Fruit fly (Drosophila melanogaster): Measurements from ENCODE around the gene crim.

The crim gene

DNA sequence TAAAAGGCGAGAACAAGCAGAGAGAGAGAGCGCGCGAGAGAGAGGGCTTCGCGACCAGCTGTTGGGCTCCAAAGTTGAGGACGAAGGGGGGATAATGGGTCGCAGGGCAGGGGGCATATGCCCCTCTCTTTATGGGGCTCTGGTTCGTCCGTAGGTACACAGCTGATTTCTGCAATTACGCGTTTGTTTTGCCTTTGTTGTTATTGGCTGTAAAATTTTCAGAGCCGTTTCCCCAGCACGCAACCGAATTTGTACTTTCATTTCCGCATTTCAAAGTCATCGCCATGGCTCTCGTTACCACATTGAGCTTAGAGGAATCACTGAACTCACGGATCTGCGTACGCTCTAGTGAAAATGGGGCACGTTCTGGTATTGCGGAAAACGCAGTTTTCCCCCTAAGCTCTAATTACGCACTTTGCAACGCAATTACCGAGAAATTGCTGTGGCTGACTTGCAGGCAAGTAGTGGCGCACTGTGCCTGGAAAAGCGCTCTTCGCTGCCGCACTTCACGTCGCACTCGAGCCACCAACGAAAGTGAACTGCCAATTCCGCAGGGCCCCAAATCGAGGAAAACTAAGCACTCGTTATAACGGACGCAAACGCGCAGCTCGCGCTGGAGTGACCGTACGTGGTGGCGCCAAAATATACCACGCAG lies 3.1 kb downstream of the crim start, which contains the start of gene CG11658 (continued):
- TF ChIP-seq slou (GFP tag; optimal IDR thresholded peaks at IDR 0.05) (no peak), bsh (GFP tag; optimal IDR thresholded peaks at IDR 0.05) (peak in 1 of 2 experiments; percentile 62), Fer3 (tag; optimal IDR thresholded peaks at IDR 0.05) (no peak), Dp (GFP tag; optimal IDR thresholded peaks at IDR 0.05) (peak; percentile 84), zfh1 (GFP tag; IDR thresholded peaks at IDR 0.05) (peak; percentile 37; the same call in 1 of the 3 replicates), Drgx (GFP tag; IDR thresholded peaks at IDR 0.05) (peak; percentile 38; the same call in 1 of the 2 replicates), Mad (GFP tag; optimal IDR thresholded peaks at IDR 0.05) (no peak), da (GFP tag; optimal IDR thresholded peaks at IDR 0.05) (no peak), bab2 (GFP tag; optimal IDR thresholded peaks at IDR 0.05) (no peak), repo (GFP tag; optimal IDR thresholded peaks at IDR 0.05) (no peak), Sox100B (GFP tag; optimal IDR thresholded peaks at IDR 0.05) (no peak), klu (GFP tag; IDR thresholded peaks at IDR 0.05) (no peak), Poxn (GFP tag; IDR thresholded peaks at IDR 0.05) (no peak), CG33213 (GFP tag; optimal IDR thresholded peaks at IDR 0.05) (no peak), CG7786 (GFP tag; optimal IDR thresholded peaks at IDR 0.05) (no peak), trh (GFP tag; optimal IDR thresholded peaks at IDR 0.05) (no peak), BEAF-32 (GFP tag; optimal IDR thresholded peaks at IDR 0.05) (no peak), Sry-δ (GFP tag; optimal IDR thresholded peaks at IDR 0.05) (no peak), eyg (GFP tag; optimal IDR thresholded peaks at IDR 0.05) (peak; percentile 59), CG15601 (tag; optimal IDR thresholded peaks at IDR 0.05) (no peak), CG6813 (GFP tag; optimal IDR thresholded peaks at IDR 0.05) (no peak), CG1024 (GFP tag; IDR thresholded peaks at IDR 0.05) (peak; percentile 7; the same call in 1 of the 2 replicates), CG8765 (GFP tag; IDR thresholded peaks at IDR 0.05) (no peak), CG2116 (GFP tag; optimal IDR thresholded peaks at IDR 0.05) (no peak), Dbx (GFP tag; IDR thresholded peaks at IDR 0.05) (peak; percentile 8; the same call in 1 of the 3 replicates), CG17328 (GFP tag; IDR thresholded peaks at IDR 0.05) (peak; percentile 4; the same call in 1 of the 2 replicates), jigr1 (GFP tag; IDR thresholded peaks at IDR 0.05) (no peak), row (GFP tag; IDR thresholded peaks at IDR 0.05) (no peak), Myb (GFP tag; optimal IDR thresholded peaks at IDR 0.05) (peak; percentile 82), CG18599 (GFP tag; optimal IDR thresholded peaks at IDR 0.05) (peak; percentile 23), CG1602 (GFP tag; optimal IDR thresholded peaks at IDR 0.05) (no peak), Six4 (GFP tag; optimal IDR thresholded peaks at IDR 0.05) (no peak), zf30C (GFP tag; optimal IDR thresholded peaks at IDR 0.05) (no peak), CG9215 (GFP tag; IDR thresholded peaks at IDR 0.05) (no peak), CoRest (tag; optimal IDR thresholded peaks at IDR 0.05) (no peak), Rfx (GFP tag; IDR thresholded peaks at IDR 0.05) (peak; percentile 4), Antp (GFP tag; optimal IDR thresholded peaks at IDR 0.05) (no peak), CG18011 (GFP tag; optimal IDR thresholded peaks at IDR 0.05) (no peak), Ada2b (GFP tag; IDR thresholded peaks at IDR 0.05) (no peak), dmrt11E (tag; optimal IDR thresholded peaks at IDR 0.05) (no peak), CG11398 (GFP tag; optimal IDR thresholded peaks at IDR 0.05) (peak; percentile 22), unpg (GFP tag; optimal IDR thresholded peaks at IDR 0.05) (no peak), stc (GFP tag; IDR thresholded peaks at IDR 0.05) (no peak), CG9609 (GFP tag; optimal IDR thresholded peaks at IDR 0.05) (no peak), CG4707 (GFP tag; optimal IDR thresholded peaks at IDR 0.05) (no peak), CG12769 (tag; optimal IDR thresholded peaks at IDR 0.05) (peak; percentile 80), Sin3A (optimal IDR thresholded peaks at IDR 0.05) (no peak), btn (GFP tag; optimal IDR thresholded peaks at IDR 0.05) (no peak), gfzf (GFP tag; optimal IDR thresholded peaks at IDR 0.05) (no peak), CG12391 (tag; optimal IDR thresholded peaks at IDR 0.05) (no peak), CG32767 (GFP tag; IDR thresholded peaks at IDR 0.05) (peak; percentile 95)

Measured in whole organism, embryonic.